Worm (Caenorhabditis elegans) whole organism, L3 larva: ENCODE measurements around the gene rrp-1.
A peak's percentile ranks its signal among the peaks of the same experiment; 100 is the strongest.
"Not testable (repeated sequence)": the region's sequence is repeated elsewhere in the genome, so short reads cannot be mapped to it uniquely, and the experiment has no call there.

Source experiments
- R02D3.7 ChIP-seq: fragments of 150-350 bp; optimal IDR thresholded peaks from 2 replicates; lab custom pipeline; 2014; ENCODE audit warnings: missing biosample characterization, missing genetic modification characterization
- ama-1 ChIP-seq: fragments of 150-350 bp; optimal IDR thresholded peaks from 2 replicates; lab custom pipeline; 2018
- ceh-16 ChIP-seq: sonication (generic microtip); optimal IDR thresholded peaks from 2 replicates; lab custom pipeline; 2017; ENCODE audit warnings: missing biosample characterization, missing genetic modification characterization
- ceh-28 ChIP-seq: fragments of 150-350 bp; optimal IDR thresholded peaks from 2 replicates; lab custom pipeline; 2014; ENCODE audit warnings: missing biosample characterization, missing genetic modification reagents, missing genetic modification characterization
- ceh-82 ChIP-seq: fragments of 150-350 bp; optimal IDR thresholded peaks from 2 replicates; lab custom pipeline; 2014; ENCODE audit warnings: missing biosample characterization, missing genetic modification characterization
- daf-12 ChIP-seq: fragments of 150-350 bp; optimal IDR thresholded peaks from 2 replicates; lab custom pipeline; 2014; ENCODE audit warnings: missing biosample characterization, missing genetic modification reagents, missing genetic modification characterization
- egl-27 ChIP-seq: sonication (generic microtip); optimal IDR thresholded peaks from 4 replicates; lab custom pipeline; 2017; ENCODE audit warnings: missing biosample characterization, missing genetic modification reagents, missing genetic modification characterization
- egl-5 ChIP-seq: fragments of 150-350 bp; optimal IDR thresholded peaks from 2 replicates; lab custom pipeline; 2017; ENCODE audit warnings: missing biosample characterization, missing genetic modification reagents, missing genetic modification characterization, inconsistent platforms
- elt-1 ChIP-seq: fragments of 150-350 bp; optimal IDR thresholded peaks from 2 replicates; lab custom pipeline; 2014; ENCODE audit warnings: missing biosample characterization, missing genetic modification characterization
- elt-2 ChIP-seq: sonication (generic microtip); optimal IDR thresholded peaks from 2 replicates; lab custom pipeline; 2016; ENCODE audit warnings: missing genetic modification reagents, mild to moderate bottlenecking, missing genetic modification characterization, missing compliant biosample characterization
- elt-3 ChIP-seq, 3 experiments: fragments of 150-350 bp in 1 of 3; sonication (generic microtip) in 2 of 3; optimal IDR thresholded peaks; 2 replicates in 2 of 3; 4 replicates in 1 of 3; lab custom pipeline; 2014 to 2017; ENCODE audit warnings: missing biosample characterization in 3 of 3, missing genetic modification characterization in 3 of 3
- fkh-2 ChIP-seq: fragments of 150-350 bp; optimal IDR thresholded peaks from 2 replicates; lab custom pipeline; 2014; ENCODE audit warnings: missing biosample characterization, missing genetic modification reagents, missing genetic modification characterization
- hmg-11 ChIP-seq: sonication (generic microtip); optimal IDR thresholded peaks from 2 replicates; lab custom pipeline; 2016; ENCODE audit warnings: missing genetic modification characterization, missing compliant biosample characterization
- jun-1 ChIP-seq: fragments of 150-350 bp; optimal IDR thresholded peaks from 2 replicates; lab custom pipeline; 2014; ENCODE audit warnings: missing biosample characterization, missing genetic modification reagents, missing genetic modification characterization
- lin-15B ChIP-seq: fragments of 150-350 bp; optimal IDR thresholded peaks from 2 replicates; lab custom pipeline; 2014; ENCODE audit warnings: missing biosample characterization, missing genetic modification characterization
- lin-39 ChIP-seq: fragments of 150-350 bp; optimal IDR thresholded peaks from 2 replicates; lab custom pipeline; 2018; ENCODE audit warnings: missing biosample characterization, missing genetic modification reagents, missing genetic modification characterization
- lsy-12 ChIP-seq: sonication (generic microtip); optimal IDR thresholded peaks from 2 replicates; lab custom pipeline; 2016; ENCODE audit warnings: mild to moderate bottlenecking, missing genetic modification characterization, missing compliant biosample characterization
- mdl-1 ChIP-seq: fragments of 150-350 bp; optimal IDR thresholded peaks from 2 replicates; lab custom pipeline; 2014; ENCODE audit warnings: missing biosample characterization, missing genetic modification characterization
- nfya-1 ChIP-seq: sonication (generic microtip); optimal IDR thresholded peaks from 2 replicates; lab custom pipeline; 2017; ENCODE audit warnings: missing genetic modification characterization, mild to moderate bottlenecking, missing compliant biosample characterization, antibody characterized with exemption, moderate library complexity; ENCODE audit not compliant: insufficient read depth
- nhr-11 ChIP-seq: fragments of 150-350 bp; optimal IDR thresholded peaks from 2 replicates; lab custom pipeline; 2014; ENCODE audit warnings: missing biosample characterization, missing genetic modification characterization
- nhr-12 ChIP-seq: fragments of 150-350 bp; optimal IDR thresholded peaks from 2 replicates; lab custom pipeline; 2014; ENCODE audit warnings: missing biosample characterization, missing genetic modification characterization
- nhr-23 ChIP-seq: fragments of 150-350 bp; optimal IDR thresholded peaks from 2 replicates; lab custom pipeline; 2014; ENCODE audit warnings: missing biosample characterization, missing genetic modification reagents, missing genetic modification characterization
- nhr-25 ChIP-seq: sonication (generic microtip); optimal IDR thresholded peaks from 2 replicates; lab custom pipeline; 2017; ENCODE audit warnings: missing biosample characterization, missing genetic modification characterization
- nhr-43 ChIP-seq: sonication (generic microtip); optimal IDR thresholded peaks from 2 replicates; lab custom pipeline; 2016; ENCODE audit warnings: mild to moderate bottlenecking, missing genetic modification characterization, missing compliant biosample characterization; ENCODE audit not compliant: poor library complexity, severe bottlenecking
- nhr-67 ChIP-seq: fragments of 150-350 bp; optimal IDR thresholded peaks from 2 replicates; lab custom pipeline; 2014; ENCODE audit warnings: missing biosample characterization, missing genetic modification characterization
- nhr-76 ChIP-seq: fragments of 150-350 bp; sonication (generic microtip); optimal IDR thresholded peaks from 5 replicates; lab custom pipeline; 2014; ENCODE audit warnings: missing biosample characterization, missing genetic modification characterization
- pha-4 ChIP-seq: fragments of 150-350 bp; optimal IDR thresholded peaks from 2 replicates; lab custom pipeline; 2014; ENCODE audit warnings: missing biosample characterization, missing genetic modification reagents, missing genetic modification characterization
- pqm-1 ChIP-seq: fragments of 150-350 bp; optimal IDR thresholded peaks from 2 replicates; lab custom pipeline; 2017; ENCODE audit warnings: missing biosample characterization, missing genetic modification characterization, inconsistent platforms
- sea-2 ChIP-seq: fragments of 150-350 bp; sonication (generic microtip); optimal IDR thresholded peaks from 4 replicates; lab custom pipeline; 2014; ENCODE audit warnings: missing biosample characterization, missing genetic modification reagents, missing genetic modification characterization
- snpc-4 ChIP-seq: fragments of 150-350 bp; optimal IDR thresholded peaks from 2 replicates; lab custom pipeline; 2014; ENCODE audit warnings: missing biosample characterization, missing genetic modification characterization
- unc-39 ChIP-seq: sonication (generic microtip); optimal IDR thresholded peaks from 4 replicates; lab custom pipeline; 2017; ENCODE audit warnings: missing biosample characterization, missing genetic modification characterization
- ztf-11 ChIP-seq: fragments of 150-350 bp; optimal IDR thresholded peaks from 2 replicates; lab custom pipeline; 2014; ENCODE audit warnings: missing biosample characterization, missing genetic modification characterization
- ztf-4 ChIP-seq: fragments of 150-350 bp; optimal IDR thresholded peaks from 2 replicates; lab custom pipeline; 2014; ENCODE audit warnings: missing biosample characterization, missing genetic modification characterization

rrp-1 gene

ce11 chrIV:9982226-9982794, at the start of gene rrp-1:
rrp-1 (minus strand) TSS chrIV:9982276.
- peak; percentile 6 for TF ChIP-seq nfya-1 (tag; lab: Kevin White, UChicago)
- TF ChIP-seq ama-1 (lab: Kevin White, UChicago): no peak
- TF ChIP-seq lin-15B: peak; percentile 4

- not testable (repeated sequence) for TF ChIP-seq ztf-11, lin-39, nhr-76 (tag; lab: Kevin White, UChicago)
Observed at ce11 chrIV:10028779-10029178, 46.7 kb upstream of the rrp-1 start, which contains the start of the genes F44D12.16 and msd-2. F44D12.16 (plus strand) TSS chrIV:10029079. msd-2 (plus strand) TSS chrIV:10029083.

ce11 chrIV:10027566-10027965, 45.5 kb upstream of the rrp-1 start, which contains the start of gene gipc-2:
gipc-2 (minus strand) TSS chrIV:10027666.
- TF ChIP-seq sea-2 (no peak), nhr-25 (tag; lab: Kevin White, UChicago) (no peak), fkh-2 (no peak), nhr-76 (tag; lab: Kevin White, UChicago) (no peak), nhr-23 (tag; lab: Kevin White, UChicago) (no peak), nhr-43 (no peak), unc-39 (tag; lab: Kevin White, UChicago) (no peak), hmg-11 (tag; lab: Kevin White, UChicago) (no peak), elt-3 (tag; optimal IDR thresholded peaks at IDR 0.05; lab: Kevin White, UChicago) (no peak), nhr-67 (tag; lab: Kevin White, UChicago) (no peak), mdl-1 (tag; lab: Kevin White, UChicago) (no peak), lin-15B (no peak), nhr-12 (tag; lab: Kevin White, UChicago) (no peak)

- no peak for TF ChIP-seq nfya-1 (tag; lab: Kevin White, UChicago)
- no peak for TF ChIP-seq nhr-43
- no peak for TF ChIP-seq ceh-82 (tag; lab: Kevin White, UChicago)
- no peak for TF ChIP-seq pha-4 (tag; lab: Kevin White, UChicago)
- no peak for TF ChIP-seq R02D3.7 (tag; lab: Kevin White, UChicago)
- TF ChIP-seq nhr-11: no peak
- no peak for TF ChIP-seq sea-2
Observed at ce11 chrIV:10026129-10026528, 44.1 kb upstream of the rrp-1 start.

ce11 chrIV:10022991-10023390, 40.9 kb upstream of the rrp-1 start, which contains the start of gene F44D12.8:
F44D12.8 (plus strand) TSS chrIV:10023291.
- TF ChIP-seq ztf-11 (tag; lab: Kevin White, UChicago) (no peak), hmg-11 (tag; lab: Kevin White, UChicago) (no peak), lin-39 (tag; lab: Kevin White, UChicago) (no peak), nhr-23 (tag; lab: Kevin White, UChicago) (no peak), nfya-1 (tag; lab: Kevin White, UChicago) (no peak), pha-4 (tag; lab: Kevin White, UChicago) (no peak), ceh-28 (tag; lab: Kevin White, UChicago) (no peak), ceh-16 (tag; lab: Kevin White, UChicago) (no peak), egl-5 (tag; lab: Kevin White, UChicago) (no peak), elt-2 (tag; lab: Kevin White, UChicago) (no peak)

- TF ChIP-seq elt-1 (tag; lab: Kevin White, UChicago): no peak
- TF ChIP-seq ceh-16 (tag; lab: Kevin White, UChicago): no peak
- TF ChIP-seq mdl-1 (tag; lab: Kevin White, UChicago): no peak
- no peak for TF ChIP-seq jun-1 (tag; lab: Kevin White, UChicago)
- no peak for TF ChIP-seq elt-3 (tag; optimal IDR thresholded peaks at IDR 0.05; lab: Kevin White, UChicago)
- no peak for TF ChIP-seq snpc-4 (tag; lab: Kevin White, UChicago)
- no peak for TF ChIP-seq egl-27 (tag; lab: Kevin White, UChicago)
- no peak for TF ChIP-seq daf-12
- no peak for TF ChIP-seq ztf-4 (tag; lab: Kevin White, UChicago)
- no peak for TF ChIP-seq lsy-12 (tag; lab: Kevin White, UChicago)
- TF ChIP-seq nhr-23 (tag; lab: Kevin White, UChicago): no peak
- no peak for TF ChIP-seq sea-2
- no peak for TF ChIP-seq ceh-82 (tag; lab: Kevin White, UChicago)
- no peak for TF ChIP-seq fkh-2
- no peak for TF ChIP-seq pqm-1
- no peak for TF ChIP-seq nhr-43
Observed at ce11 chrIV:10021283-10021682, 39.2 kb upstream of the rrp-1 start, which contains the start of gene F44D12.19. F44D12.19 (plus strand) TSS chrIV:10021583.
